Worm (Caenorhabditis elegans) whole organism, L3 larva: ENCODE measurements around the gene srbc-55.

ENCODE experiments used
- R02D3.7 ChIP-seq: fragments of 150-350 bp; optimal IDR thresholded peaks from 2 replicates; lab custom pipeline; 2014; ENCODE audit warnings: missing biosample characterization, missing genetic modification characterization
- fos-1 ChIP-seq: fragments of 150-350 bp; optimal IDR thresholded peaks from 2 replicates; lab custom pipeline; 2014; ENCODE audit warnings: missing biosample characterization, missing genetic modification characterization
- jun-1 ChIP-seq: fragments of 150-350 bp; optimal IDR thresholded peaks from 2 replicates; lab custom pipeline; 2014; ENCODE audit warnings: missing biosample characterization, missing genetic modification reagents, missing genetic modification characterization
- lin-39 ChIP-seq: fragments of 150-350 bp; optimal IDR thresholded peaks from 2 replicates; lab custom pipeline; 2018; ENCODE audit warnings: missing biosample characterization, missing genetic modification reagents, missing genetic modification characterization
- nhr-12 ChIP-seq: fragments of 150-350 bp; optimal IDR thresholded peaks from 2 replicates; lab custom pipeline; 2014; ENCODE audit warnings: missing biosample characterization, missing genetic modification characterization
- nhr-237 ChIP-seq: fragments of 150-350 bp; optimal IDR thresholded peaks from 2 replicates; lab custom pipeline; 2014; ENCODE audit warnings: missing biosample characterization, missing genetic modification characterization
- nhr-28 ChIP-seq: fragments of 150-350 bp; optimal IDR thresholded peaks from 2 replicates; lab custom pipeline; 2014; ENCODE audit warnings: missing biosample characterization, missing genetic modification characterization
- skn-1 ChIP-seq: fragments of 150-350 bp; optimal IDR thresholded peaks from 2 replicates; lab custom pipeline; 2014; ENCODE audit warnings: missing biosample characterization, missing genetic modification characterization

ce11 chrV:15782494-15782893, 47.3 kb downstream of the srbc-55 start, which contains the start of gene T26E4.3:
- no peak for TF ChIP-seq nhr-237
- no peak for TF ChIP-seq nhr-12
- TF ChIP-seq fos-1 (tag; lab: Kevin White, UChicago), result no peak
- TF ChIP-seq lin-39 (tag; lab: Kevin White, UChicago), result no peak
- no peak for TF ChIP-seq nhr-28
- TF ChIP-seq jun-1 (tag; lab: Kevin White, UChicago), result no peak
- TF ChIP-seq R02D3.7 (tag; lab: Kevin White, UChicago), result no peak
- no peak for TF ChIP-seq skn-1
